Fruit fly (Drosophila melanogaster): ENCODE results near the gene smog.
A peak's percentile ranks its signal among the peaks of the same experiment; 100 is the strongest.

Gene smog

dm6 chr2L:4821319-4821717 is 31.3 kb upstream of the smog start (continued):
- peak; percentile 50 for TF ChIP-seq sug (tag; optimal IDR thresholded peaks at IDR 0.05)
- TF ChIP-seq Fer3 (tag; optimal IDR thresholded peaks at IDR 0.05): peak; percentile 78
- TF ChIP-seq pnt (GFP tag; optimal IDR thresholded peaks at IDR 0.05): no peak
- TF ChIP-seq CG13894 (tag; optimal IDR thresholded peaks at IDR 0.05): peak; percentile 80
- TF ChIP-seq CG34422 (GFP tag; IDR thresholded peaks at IDR 0.05): no peak; the same call in 2 of the 3 replicates
- TF ChIP-seq CG7987 (GFP tag; optimal IDR thresholded peaks at IDR 0.05): no peak
- TF ChIP-seq btn (GFP tag; optimal IDR thresholded peaks at IDR 0.05): peak; percentile 5
- peak; percentile 41 for TF ChIP-seq zfh2 (GFP tag; optimal IDR thresholded peaks at IDR 0.05)
- no peak for TF ChIP-seq CG2202 (tag; optimal IDR thresholded peaks at IDR 0.05)
- TF ChIP-seq CG7556 (GFP tag; optimal IDR thresholded peaks at IDR 0.05): peak; percentile 93
- no peak for TF ChIP-seq CkIIα-i1 (GFP tag; IDR thresholded peaks at IDR 0.05)
- no peak for TF ChIP-seq HLHmδ (GFP tag; optimal IDR thresholded peaks at IDR 0.05)
- TF ChIP-seq salm (tag; optimal IDR thresholded peaks at IDR 0.05): no peak
- peak; percentile 37 for TF ChIP-seq tio (GFP tag; optimal IDR thresholded peaks at IDR 0.05)
- TF ChIP-seq insv (GFP tag; optimal IDR thresholded peaks at IDR 0.05): no peak
- no peak; the same call in 2 of the 3 replicates for TF ChIP-seq C15 (GFP tag; IDR thresholded peaks at IDR 0.05)
- TF ChIP-seq CG6254 (GFP tag; optimal IDR thresholded peaks at IDR 0.05): peak; percentile 10
- no peak for TF ChIP-seq sens-2 (GFP tag; IDR thresholded peaks at IDR 0.05)
- TF ChIP-seq lab (GFP tag; optimal IDR thresholded peaks at IDR 0.05): peak; percentile 84
- peak; percentile 31; the same call in 2 of the 3 replicates for TF ChIP-seq B-H1 (GFP tag; IDR thresholded peaks at IDR 0.05)
- TF ChIP-seq oc (tag; optimal IDR thresholded peaks at IDR 0.05): no peak
- TF ChIP-seq CG10321 (GFP tag; IDR thresholded peaks at IDR 0.05): no peak
- peak; percentile 35; the same call in 1 of the 2 replicates for TF ChIP-seq CG17328 (GFP tag; IDR thresholded peaks at IDR 0.05)
- TF ChIP-seq YL-1 (GFP tag; optimal IDR thresholded peaks at IDR 0.05): no peak
- TF ChIP-seq CG4730 (GFP tag; IDR thresholded peaks at IDR 0.05): 0 out of 2 replicates have a peak, but pooled peaks have one; percentile 4

dm6 chr2L:4821757-4822156 is 30.9 kb upstream of the smog start, which contains the start of gene CG15628:
CG15628 (plus strand) TSS chr2L:4821774.
- no peak for TF ChIP-seq lov (optimal IDR thresholded peaks at IDR 0.05)
- TF ChIP-seq lov (GFP tag; IDR thresholded peaks at IDR 0.05): 0 out of 3 replicates have a peak, but pooled peaks have one; percentile 28
- no peak for TF ChIP-seq Dad (GFP tag; optimal IDR thresholded peaks at IDR 0.05)
- peak; percentile 23 for TF ChIP-seq CG31365 (tag; optimal IDR thresholded peaks at IDR 0.05)
- TF ChIP-seq CG8388 (GFP tag; optimal IDR thresholded peaks at IDR 0.05): peak; percentile 91
- no peak for TF ChIP-seq TFAM (GFP tag; optimal IDR thresholded peaks at IDR 0.05)
- 0 out of 2 replicates have a peak, but pooled peaks have one; percentile 1 for TF ChIP-seq gsb (GFP tag; IDR thresholded peaks at IDR 0.05)
- TF ChIP-seq HLHmδ (GFP tag; optimal IDR thresholded peaks at IDR 0.05): peak; percentile 16
- TF ChIP-seq D (optimal IDR thresholded peaks at IDR 0.05): peak; percentile 41
- TF ChIP-seq D (GFP tag; optimal IDR thresholded peaks at IDR 0.05): no peak
- no peak for TF ChIP-seq ash1 (GFP tag; optimal IDR thresholded peaks at IDR 0.05)
- 0 out of 2 replicates have a peak, but pooled peaks have one; percentile 9 for TF ChIP-seq CG13287 (GFP tag; IDR thresholded peaks at IDR 0.05; ENCODE audit: partially characterized antibody)
- TF ChIP-seq Awh (GFP tag; IDR thresholded peaks at IDR 0.05): no peak
- TF ChIP-seq Jarid2 (GFP tag; optimal IDR thresholded peaks at IDR 0.05): peak; percentile 18

- peak; percentile 59 for TF ChIP-seq CG17385 (GFP tag; optimal IDR thresholded peaks at IDR 0.05)
- 0 out of 2 replicates have a peak, but pooled peaks have one; percentile 40 for TF ChIP-seq crol (GFP tag; IDR thresholded peaks at IDR 0.05)
- peak; percentile 25; the same call in 1 of the 3 replicates for TF ChIP-seq H15 (GFP tag; IDR thresholded peaks at IDR 0.05)
- no peak for TF ChIP-seq CoRest (tag; optimal IDR thresholded peaks at IDR 0.05)
- TF ChIP-seq p53 (GFP tag; optimal IDR thresholded peaks at IDR 0.05): peak; percentile 67
- no peak for TF ChIP-seq dati (GFP tag; IDR thresholded peaks at IDR 0.05)
- TF ChIP-seq cg (GFP tag; optimal IDR thresholded peaks at IDR 0.05): peak; percentile 25
- TF ChIP-seq zfh1 (GFP tag; IDR thresholded peaks at IDR 0.05): peak; percentile 16; the same call in 1 of the 3 replicates
- peak; percentile 36; the same call in 1 of the 2 replicates for TF ChIP-seq CG11696 (GFP tag; IDR thresholded peaks at IDR 0.05)
Observed at dm6 chr2L:4822258-4822657, 30.4 kb upstream of the smog start.
